Fruit fly (Drosophila melanogaster) whole organism, wandering third instar larva: Measurements from ENCODE around the gene asun.

Experiments
- Jra ChIP-seq: sonication (Bioruptor generic); optimal IDR thresholded peaks from 2 replicates; lab custom pipeline; 2016; ENCODE audit warnings: missing biosample characterization, missing genetic modification characterization
- usp ChIP-seq: fragments of >200 bp; optimal IDR thresholded peaks from 2 replicates; lab custom pipeline; 2017; ENCODE audit warnings: missing biosample characterization, missing genetic modification characterization

dm6 chr3R:16228719-16229704, 35.1 kb upstream of the asun start:
- TF ChIP-seq Jra (no peak), usp (GFP tag; lab: Kevin White, UChicago) (no peak)
